Fruit fly (Drosophila melanogaster): ENCODE measurements around the gene CG2887.

The CG2887 gene

DNA sequence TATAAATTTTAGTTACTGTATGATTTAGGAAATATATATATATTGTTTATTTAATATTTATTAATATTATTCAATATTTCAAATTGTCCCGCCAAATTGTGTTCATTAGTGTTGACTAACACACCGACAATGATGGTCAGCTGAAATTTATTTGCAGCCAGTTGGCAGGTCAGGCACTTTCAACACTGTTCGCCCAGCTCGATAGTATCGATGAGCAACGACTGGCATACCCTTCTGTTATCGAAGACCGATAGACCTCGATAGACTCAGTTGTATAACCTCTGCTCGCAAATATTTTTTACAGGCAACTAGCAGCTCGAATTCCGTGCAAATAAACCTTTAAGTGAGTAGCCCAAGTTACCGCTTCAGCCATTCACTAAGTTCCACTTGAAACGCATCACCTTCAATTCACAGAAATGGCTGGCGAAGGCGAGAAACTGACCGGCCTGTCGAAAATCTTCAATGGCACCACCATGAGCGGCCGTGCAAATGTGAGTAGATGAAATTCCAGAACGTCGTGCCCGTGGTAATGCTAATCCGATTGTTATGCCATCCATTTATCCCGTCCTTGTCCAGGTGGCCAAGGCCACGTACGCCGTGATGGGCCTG is 17.7 kb downstream of the CG2887 start, which contains the start of gene Neb-cGP (continued):
- no peak for TF ChIP-seq CG12236 (GFP tag; optimal IDR thresholded peaks at IDR 0.05)
- peak; percentile 71 for TF ChIP-seq Xbp1 (GFP tag; optimal IDR thresholded peaks at IDR 0.05)
- peak; percentile 15 for TF ChIP-seq CG8388 (GFP tag; optimal IDR thresholded peaks at IDR 0.05)
- no peak for TF ChIP-seq Lim3 (GFP tag; IDR thresholded peaks at IDR 0.05)
- TF ChIP-seq cwo (GFP tag; optimal IDR thresholded peaks at IDR 0.05), result peak; percentile 6
- peak; percentile 86 for TF ChIP-seq sens (GFP tag)
- no peak for TF ChIP-seq sc (optimal IDR thresholded peaks at IDR 0.05)
- TF ChIP-seq sc (GFP tag; optimal IDR thresholded peaks at IDR 0.05), result no peak
- TF ChIP-seq Hand (GFP tag; optimal IDR thresholded peaks at IDR 0.05), result no peak
- no peak for TF ChIP-seq CG6689 (GFP tag; IDR thresholded peaks at IDR 0.05)
- TF ChIP-seq Ada2b (GFP tag; IDR thresholded peaks at IDR 0.05), result peak; percentile 25; the same call in 1 of the 2 replicates
- TF ChIP-seq ATbp (GFP tag; optimal IDR thresholded peaks at IDR 0.05), result peak; percentile 4
- peak; percentile 2 for TF ChIP-seq slp2 (GFP tag; optimal IDR thresholded peaks at IDR 0.05)
- no peak for TF ChIP-seq Tbp (GFP tag; optimal IDR thresholded peaks at IDR 0.05)
- TF ChIP-seq Hmx (GFP tag; optimal IDR thresholded peaks at IDR 0.05), result no peak
- no peak for TF ChIP-seq pan (optimal IDR thresholded peaks at IDR 0.05)
- no peak for TF ChIP-seq pan (GFP tag; optimal IDR thresholded peaks at IDR 0.05 in 1 of 2, IDR thresholded peaks at IDR 0.05 in 1 of 2)
- peak; percentile 62 for TF ChIP-seq Antp (GFP tag; optimal IDR thresholded peaks at IDR 0.05)
- TF ChIP-seq CG2202 (tag; optimal IDR thresholded peaks at IDR 0.05), result peak; percentile 15
- no peak for TF ChIP-seq CG17568 (GFP tag; optimal IDR thresholded peaks at IDR 0.05)
- TF ChIP-seq CG10366 (GFP tag; IDR thresholded peaks at IDR 0.05), result peak; percentile 32
- no peak for TF ChIP-seq en (GFP tag; optimal IDR thresholded peaks at IDR 0.05)
- TF ChIP-seq CG3726 (GFP tag; IDR thresholded peaks at IDR 0.05), result no peak
- peak; percentile 88 for TF ChIP-seq CG1603 (tag; optimal IDR thresholded peaks at IDR 0.05)
- peak; percentile 96 for TF ChIP-seq CG34224 (GFP tag; IDR thresholded peaks at IDR 0.05; ENCODE audit: partially characterized antibody)
- TF ChIP-seq HLH54F (GFP tag; optimal IDR thresholded peaks at IDR 0.05), result peak; percentile 73
- TF ChIP-seq sug (tag; optimal IDR thresholded peaks at IDR 0.05), result peak; percentile 67
- peak; percentile 42 for TF ChIP-seq vfl (GFP tag; optimal IDR thresholded peaks at IDR 0.05)
- peak; percentile 47 for TF ChIP-seq maf-S (GFP tag; optimal IDR thresholded peaks at IDR 0.05)
- peak; percentile 69 for TF ChIP-seq CG7786 (GFP tag; optimal IDR thresholded peaks at IDR 0.05)
- no peak for TF ChIP-seq yki (optimal IDR thresholded peaks at IDR 0.05)
- peak in 1 of 3 experiments; percentile 45 for TF ChIP-seq Stat92E (GFP tag; optimal IDR thresholded peaks at IDR 0.05)
- peak; percentile 43 for TF ChIP-seq ftz-f1 (GFP tag; optimal IDR thresholded peaks at IDR 0.05)
- no peak for TF ChIP-seq CG16863 (GFP tag; optimal IDR thresholded peaks at IDR 0.05)
- TF ChIP-seq esg (GFP tag; conservative IDR thresholded peaks at IDR 0.05), result no peak
- TF ChIP-seq CG4854 (GFP tag; optimal IDR thresholded peaks at IDR 0.05), result peak; percentile 54
- no peak for TF ChIP-seq cad (GFP tag; optimal IDR thresholded peaks at IDR 0.05)
- TF ChIP-seq CG17359 (tag; optimal IDR thresholded peaks at IDR 0.05), result peak; percentile 49
- peak; percentile 78 for TF ChIP-seq CG2129 (GFP tag; IDR thresholded peaks at IDR 0.05; ENCODE audit: partially characterized antibody)
- TF ChIP-seq Side (GFP tag; optimal IDR thresholded peaks at IDR 0.05), result peak; percentile 60
- TF ChIP-seq nom (GFP tag; optimal IDR thresholded peaks at IDR 0.05), result peak; percentile 35
- no peak for TF ChIP-seq Hr78 (GFP tag; optimal IDR thresholded peaks at IDR 0.05)
- peak; percentile 58 for TF ChIP-seq CG4617 (GFP tag; optimal IDR thresholded peaks at IDR 0.05; ENCODE audit: borderline replicate concordance)
- peak; percentile 57 for TF ChIP-seq CG8944 (GFP tag; optimal IDR thresholded peaks at IDR 0.05)
- no peak for TF ChIP-seq CG10959 (GFP tag; IDR thresholded peaks at IDR 0.05)
- no peak for TF ChIP-seq gce (GFP tag; IDR thresholded peaks at IDR 0.05)
- TF ChIP-seq mirr (GFP tag; optimal IDR thresholded peaks at IDR 0.05), result peak; percentile 45
- no peak for TF ChIP-seq ase (GFP tag; IDR thresholded peaks at IDR 0.05)
- TF ChIP-seq CG2712 (tag; optimal IDR thresholded peaks at IDR 0.05), result peak; percentile 63
- TF ChIP-seq onecut (GFP tag; IDR thresholded peaks at IDR 0.05), result 0 out of 2 replicates have a peak, but pooled peaks have one; percentile 35
- TF ChIP-seq gcm (GFP tag; optimal IDR thresholded peaks at IDR 0.05), result no peak
